Worm (Caenorhabditis elegans): ENCODE measurements around the gene ZK1248.4.

DNA sequence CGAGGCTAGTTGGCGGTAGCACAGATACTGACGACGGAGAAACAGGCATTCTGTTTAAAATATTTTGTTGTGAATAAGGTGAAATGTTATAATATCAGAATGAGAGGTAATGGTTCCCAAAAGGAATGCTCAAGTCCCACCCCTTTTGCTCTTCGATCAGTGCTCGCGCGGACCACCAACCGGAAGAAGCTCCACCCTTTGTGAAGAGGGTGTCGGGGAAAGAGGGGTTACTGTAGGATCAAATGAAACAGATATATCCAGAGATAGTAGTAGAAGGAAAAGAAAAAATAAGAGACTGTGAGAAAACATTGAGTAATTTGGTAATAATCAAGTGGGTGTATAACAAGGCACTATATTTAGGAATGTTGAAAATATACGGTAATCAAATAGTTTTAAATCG, 44.3 kb upstream of the ZK1248.4 start, which contains the start of the genes dmd-5 and F10C1.1:
- no peak for TF ChIP-seq mdl-1 (tag; optimal IDR thresholded peaks at IDR 0.05)
- TF ChIP-seq zag-1 (tag; optimal IDR thresholded peaks at IDR 0.05): no peak
- no peak for TF ChIP-seq ztf-11 (tag; optimal IDR thresholded peaks at IDR 0.05)
- TF ChIP-seq elt-3 (tag; optimal IDR thresholded peaks at IDR 0.05): no peak
- TF ChIP-seq ZK546.5 (tag; optimal IDR thresholded peaks at IDR 0.05): no peak
- TF ChIP-seq unc-62 (GFP tag; optimal IDR thresholded peaks at IDR 0.05): no peak
- TF ChIP-seq ama-1 (optimal IDR thresholded peaks at IDR 0.05): no peak
- TF ChIP-seq egl-27 (tag; optimal IDR thresholded peaks at IDR 0.05): no peak
- TF ChIP-seq ceh-82 (tag; optimal IDR thresholded peaks at IDR 0.05): no peak
- no peak for TF ChIP-seq elt-1 (tag; optimal IDR thresholded peaks at IDR 0.05)
- TF ChIP-seq skn-1 (tag; optimal IDR thresholded peaks at IDR 0.05): no peak
- no peak for TF ChIP-seq ztf-4 (tag; optimal IDR thresholded peaks at IDR 0.05)
- no peak for TF ChIP-seq lin-39 (tag; optimal IDR thresholded peaks at IDR 0.05)
